Fruit fly (Drosophila melanogaster): ENCODE measurements around the gene mh.

Gene mh

DNA sequence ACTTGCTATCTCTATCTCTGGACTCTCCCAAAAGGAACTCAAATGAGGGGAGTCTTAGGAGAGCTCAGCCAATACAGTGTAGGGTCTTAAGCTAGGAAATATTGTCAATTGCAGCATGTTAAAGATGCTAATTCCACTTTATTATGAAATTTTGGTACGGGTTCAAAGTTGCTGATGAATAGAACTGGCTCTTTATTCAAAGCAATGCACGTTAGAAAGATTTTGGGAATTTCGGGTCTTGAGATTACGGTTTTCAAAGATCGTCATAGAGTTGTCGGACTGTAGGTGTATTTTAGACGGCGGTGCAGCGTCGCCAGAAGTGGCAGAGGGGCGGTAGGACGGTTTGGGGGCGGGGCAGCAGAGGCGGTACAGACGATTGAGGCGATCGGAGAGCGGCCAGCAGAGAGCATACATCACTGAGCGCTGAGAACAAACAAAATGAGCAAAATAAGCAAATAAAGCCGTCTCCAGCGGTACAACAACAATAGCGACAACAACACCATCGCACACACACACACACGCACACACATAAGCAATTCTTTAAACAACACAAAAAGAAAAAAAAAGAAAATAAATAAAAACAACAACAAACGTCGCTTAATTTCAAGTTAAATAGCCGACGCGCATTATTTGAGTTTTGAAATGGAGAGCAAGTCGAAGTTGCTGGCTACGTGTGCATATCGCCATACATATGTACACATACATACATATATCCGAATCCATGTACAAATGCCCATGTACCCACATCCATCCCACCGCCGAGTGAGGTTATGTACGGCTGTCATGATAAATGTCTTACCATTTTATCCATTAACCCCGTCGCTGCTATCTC, 22.5 kb upstream of the mh start:
- TF ChIP-seq CG1620 (GFP tag; optimal IDR thresholded peaks at IDR 0.05) (no peak), cnc (optimal IDR thresholded peaks at IDR 0.05) (no peak), CG7101 (tag; optimal IDR thresholded peaks at IDR 0.05) (peak; percentile 58), Crg-1 (GFP tag; optimal IDR thresholded peaks at IDR 0.05) (peak; percentile 0), Mnt (GFP tag; optimal IDR thresholded peaks at IDR 0.05) (no peak), tj (GFP tag; optimal IDR thresholded peaks at IDR 0.05) (peak; percentile 96), CG11617 (GFP tag; optimal IDR thresholded peaks at IDR 0.05) (peak; percentile 17), cic (GFP tag; optimal IDR thresholded peaks at IDR 0.05) (no peak), kay (GFP tag; ENCODE audit: borderline replicate concordance) (no peak), ovo (GFP tag; optimal IDR thresholded peaks at IDR 0.05) (no peak), Hr96 (GFP tag; optimal IDR thresholded peaks at IDR 0.05) (peak; percentile 30), pad (GFP tag; optimal IDR thresholded peaks at IDR 0.05) (peak; percentile 54), Clk (GFP tag; optimal IDR thresholded peaks at IDR 0.05) (no peak), toe (GFP tag; optimal IDR thresholded peaks at IDR 0.05) (no peak), CG33017 (tag; optimal IDR thresholded peaks at IDR 0.05) (no peak), CG5204 (GFP tag; optimal IDR thresholded peaks at IDR 0.05) (peak; percentile 3), CG14711 (tag; optimal IDR thresholded peaks at IDR 0.05) (peak; percentile 27)

DNA sequence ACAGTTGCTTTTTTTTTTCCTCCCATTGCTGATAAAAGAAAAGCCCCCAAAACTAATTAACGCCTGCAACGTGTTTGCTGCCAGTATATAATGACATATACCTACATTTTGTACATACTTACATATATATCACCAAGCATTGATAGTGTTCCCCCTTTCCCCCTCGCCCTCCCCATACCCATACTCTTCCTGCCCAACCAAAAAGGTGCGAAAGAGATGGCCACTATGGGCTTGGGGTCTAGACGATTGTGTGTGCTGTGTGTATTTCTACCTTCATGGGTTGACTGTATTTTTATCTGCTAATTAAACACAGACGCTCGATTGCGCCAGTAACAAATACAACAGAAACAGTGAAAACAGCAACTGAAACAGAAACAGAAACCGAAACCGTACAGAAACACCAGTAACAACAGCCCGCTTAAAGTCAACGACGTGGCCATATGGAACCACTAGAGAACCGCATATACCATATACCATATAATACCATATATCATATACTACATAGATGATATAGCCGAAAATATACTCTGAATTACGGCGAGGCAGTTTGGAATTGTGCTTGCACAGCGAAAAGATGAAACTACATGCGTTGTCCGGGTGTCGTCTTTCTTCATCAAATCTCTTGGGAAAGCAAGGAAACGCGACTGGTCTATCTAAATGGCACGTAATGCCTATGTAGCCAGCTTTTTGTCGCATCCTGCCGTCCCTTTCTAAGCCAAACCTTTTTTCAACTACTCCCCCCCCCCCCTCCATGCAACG, 21.6 kb upstream of the mh start:
- no peak for TF ChIP-seq Hr96 (GFP tag; optimal IDR thresholded peaks at IDR 0.05)
- no peak for TF ChIP-seq kay (GFP tag; ENCODE audit: borderline replicate concordance)
- TF ChIP-seq tj (GFP tag; optimal IDR thresholded peaks at IDR 0.05), result peak; percentile 90
- peak; percentile 22 for TF ChIP-seq cic (GFP tag; optimal IDR thresholded peaks at IDR 0.05)

DNA sequence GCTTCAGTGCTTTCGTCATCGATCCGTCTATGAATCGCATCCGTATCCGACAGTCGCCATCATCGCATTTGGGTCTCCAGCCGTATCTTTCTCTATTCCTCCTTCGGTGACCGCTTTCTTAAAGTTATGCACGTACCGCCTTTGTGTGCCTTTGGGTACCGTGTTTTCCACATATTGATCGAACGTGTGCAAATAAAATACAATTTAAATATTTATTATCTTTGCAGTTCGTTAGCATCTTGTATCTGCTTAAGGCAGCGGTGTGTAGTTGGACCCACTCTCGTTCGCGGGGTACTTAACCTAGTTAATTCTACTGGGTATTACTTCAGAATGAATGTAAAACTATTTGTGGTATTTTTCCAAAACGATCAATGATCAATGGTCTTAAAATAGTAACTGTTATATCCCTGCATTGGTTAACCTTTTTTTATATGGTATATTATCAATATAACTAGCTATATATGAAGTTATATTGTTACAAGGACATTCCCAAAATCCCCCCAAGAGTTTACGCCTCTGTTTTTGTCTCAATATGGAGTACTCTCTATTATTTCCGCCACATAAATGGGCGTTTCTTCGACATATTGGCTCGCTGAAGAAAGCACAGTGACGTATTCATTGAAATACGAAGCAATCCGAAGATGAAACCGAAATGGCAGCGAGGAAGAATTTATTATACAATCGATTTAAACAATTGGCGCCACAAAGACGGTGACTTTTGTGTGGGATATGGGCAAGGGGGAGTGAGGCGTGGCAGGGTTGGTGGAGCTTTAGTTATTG, 20.6 kb upstream of the mh start:
- TF ChIP-seq bab1 (GFP tag; optimal IDR thresholded peaks at IDR 0.05) (no peak), CG7101 (tag; optimal IDR thresholded peaks at IDR 0.05) (no peak), CG11617 (GFP tag; optimal IDR thresholded peaks at IDR 0.05) (no peak), CG7045 (GFP tag; optimal IDR thresholded peaks at IDR 0.05) (no peak), toe (GFP tag; optimal IDR thresholded peaks at IDR 0.05) (no peak)

DNA sequence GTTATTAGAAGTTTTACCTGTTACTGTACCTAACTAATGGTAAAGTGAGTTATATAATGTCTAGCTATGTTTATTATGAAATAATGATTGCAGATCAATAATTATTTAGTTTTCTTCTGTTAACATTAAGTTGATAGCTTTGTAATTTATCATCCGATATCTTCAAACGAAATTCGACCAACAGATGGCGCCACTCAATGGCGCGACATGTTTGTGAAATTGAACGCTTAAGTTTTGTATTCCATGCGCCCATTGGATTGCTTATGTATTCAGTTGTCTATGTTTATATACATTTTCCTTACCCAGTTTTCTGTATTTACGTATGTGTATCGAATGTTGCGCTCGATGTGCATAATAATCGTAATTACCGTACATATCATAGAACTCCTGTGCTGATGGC, 15.3 kb upstream of the mh start:
- TF ChIP-seq toe (GFP tag; optimal IDR thresholded peaks at IDR 0.05) (no peak), CG14711 (tag; optimal IDR thresholded peaks at IDR 0.05) (no peak), CG7101 (tag; optimal IDR thresholded peaks at IDR 0.05) (no peak), CG11617 (GFP tag; optimal IDR thresholded peaks at IDR 0.05) (no peak), cnc (optimal IDR thresholded peaks at IDR 0.05) (no peak), CG7045 (GFP tag; optimal IDR thresholded peaks at IDR 0.05) (no peak), CG1620 (GFP tag; optimal IDR thresholded peaks at IDR 0.05) (no peak), kay (GFP tag; ENCODE audit: borderline replicate concordance) (no peak), cic (GFP tag; optimal IDR thresholded peaks at IDR 0.05) (no peak), Clk (GFP tag; optimal IDR thresholded peaks at IDR 0.05) (no peak), bab1 (GFP tag; optimal IDR thresholded peaks at IDR 0.05) (no peak), ovo (GFP tag; optimal IDR thresholded peaks at IDR 0.05) (no peak), pad (GFP tag; optimal IDR thresholded peaks at IDR 0.05) (no peak), CG12768 (GFP tag; optimal IDR thresholded peaks at IDR 0.05) (no peak), CG33017 (tag; optimal IDR thresholded peaks at IDR 0.05) (no peak), Hr96 (GFP tag; optimal IDR thresholded peaks at IDR 0.05) (no peak), Mnt (GFP tag; optimal IDR thresholded peaks at IDR 0.05) (no peak), Crg-1 (GFP tag; optimal IDR thresholded peaks at IDR 0.05) (no peak), CG5204 (GFP tag; optimal IDR thresholded peaks at IDR 0.05) (no peak), tj (GFP tag; optimal IDR thresholded peaks at IDR 0.05) (no peak)

DNA sequence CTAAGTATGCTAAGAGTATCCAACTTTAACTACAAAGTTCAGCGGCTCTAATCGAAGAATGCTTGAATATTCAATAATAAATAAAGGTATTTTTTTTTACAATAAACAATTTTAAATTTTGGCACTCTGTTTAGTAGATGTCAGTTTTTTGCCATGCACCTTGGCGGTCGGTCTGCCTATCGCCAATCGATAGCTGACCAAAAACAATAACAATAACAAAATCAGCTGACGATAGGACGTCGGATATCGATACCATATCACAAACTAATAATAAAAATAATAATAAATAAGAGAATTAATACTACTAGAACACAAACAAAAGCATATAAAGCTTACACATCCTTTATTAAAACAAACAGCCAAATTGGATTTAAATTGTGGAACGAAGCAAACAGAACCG, 11.5 kb upstream of the mh start, which contains the start of gene Gmap:
Gene Gmap, plus strand, starts transcription at position 241 of the 400 bp plus-strand sequence.
- peak; percentile 39 for TF ChIP-seq bab1 (GFP tag; optimal IDR thresholded peaks at IDR 0.05)
- TF ChIP-seq CG14711 (tag; optimal IDR thresholded peaks at IDR 0.05), result peak; percentile 15
- no peak for TF ChIP-seq Hr96 (GFP tag; optimal IDR thresholded peaks at IDR 0.05)
- peak; percentile 57 for TF ChIP-seq kay (GFP tag; ENCODE audit: borderline replicate concordance)

DNA sequence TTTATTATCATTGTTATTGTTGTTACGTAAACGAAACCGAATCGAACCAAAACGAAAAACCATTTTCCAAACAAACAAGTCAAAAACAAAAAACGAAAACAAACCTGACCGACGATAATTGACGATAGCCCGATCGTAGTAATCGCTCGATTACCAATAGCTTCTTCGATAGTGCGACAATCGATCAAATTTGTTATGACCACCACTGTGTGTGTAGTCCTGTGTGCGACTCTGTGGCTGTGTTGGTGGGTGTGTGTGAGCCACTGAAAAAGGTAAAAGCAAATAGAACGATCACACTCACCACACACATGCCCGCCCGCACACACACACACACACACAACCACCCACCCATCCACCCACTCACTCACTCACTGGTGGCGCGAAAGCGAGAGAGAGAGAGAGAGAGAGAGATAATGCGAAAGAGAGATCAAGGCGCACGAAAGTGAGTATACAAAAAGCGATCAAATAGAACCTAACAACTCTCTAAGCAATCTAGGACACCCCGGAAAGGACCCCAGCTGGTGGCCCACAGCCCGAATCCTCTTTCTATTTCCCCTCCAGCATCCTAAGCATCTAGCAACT, 9.3 kb upstream of the mh start:
- TF ChIP-seq CG1620 (GFP tag; optimal IDR thresholded peaks at IDR 0.05), result no peak
- TF ChIP-seq cnc (optimal IDR thresholded peaks at IDR 0.05), result no peak
- no peak for TF ChIP-seq cic (GFP tag; optimal IDR thresholded peaks at IDR 0.05)
- no peak for TF ChIP-seq ovo (GFP tag; optimal IDR thresholded peaks at IDR 0.05)
- no peak for TF ChIP-seq Hr96 (GFP tag; optimal IDR thresholded peaks at IDR 0.05)
- TF ChIP-seq Mnt (GFP tag; optimal IDR thresholded peaks at IDR 0.05), result no peak
- no peak for TF ChIP-seq CG14711 (tag; optimal IDR thresholded peaks at IDR 0.05)
- TF ChIP-seq tj (GFP tag; optimal IDR thresholded peaks at IDR 0.05), result no peak
- TF ChIP-seq kay (GFP tag; ENCODE audit: borderline replicate concordance), result no peak
- TF ChIP-seq toe (GFP tag; optimal IDR thresholded peaks at IDR 0.05), result no peak
- no peak for TF ChIP-seq Clk (GFP tag; optimal IDR thresholded peaks at IDR 0.05)
- TF ChIP-seq CG12768 (GFP tag; optimal IDR thresholded peaks at IDR 0.05), result no peak
- no peak for TF ChIP-seq CG7045 (GFP tag; optimal IDR thresholded peaks at IDR 0.05)
- no peak for TF ChIP-seq CG11617 (GFP tag; optimal IDR thresholded peaks at IDR 0.05)
- no peak for TF ChIP-seq CG33017 (tag; optimal IDR thresholded peaks at IDR 0.05)
- no peak for TF ChIP-seq CG5204 (GFP tag; optimal IDR thresholded peaks at IDR 0.05)

Measured in whole organism, adult.